Fruit fly (Drosophila melanogaster) whole organism, embryonic: ENCODE results near the gene CG13634.

Source experiments
- Atf3 ChIP-seq: fragments of 200-800 bp; sonication (Bioruptor generic); optimal IDR thresholded peaks from 3 replicates; lab custom pipeline; 2016; ENCODE audit warnings: missing biosample characterization, missing genetic modification characterization
- BEAF-32 ChIP-seq: fragments of 200-800 bp; sonication (Bioruptor generic); optimal IDR thresholded peaks from 3 replicates; lab custom pipeline; 2017; ENCODE audit warnings: missing biosample characterization, missing genetic modification characterization, mild to moderate bottlenecking, moderate library complexity, missing genetic modification reagents
- CG1233 ChIP-seq: fragments of 200-800 bp; sonication (Bioruptor generic); optimal IDR thresholded peaks from 4 replicates; lab custom pipeline; 2018; ENCODE audit warnings: missing biosample characterization, mild to moderate bottlenecking, missing genetic modification characterization
- CG13287 ChIP-seq: fragments of 200-800 bp; sonication (Bioruptor generic); IDR thresholded peaks from 2 replicates; pipeline ENCODE4 v1.3.6; 2022; ENCODE audit warnings: missing biosample characterization, missing genetic modification characterization; ENCODE audit not compliant: partially characterized antibody
- CG13296 ChIP-seq: fragments of 200-800 bp; sonication (Bioruptor generic); optimal IDR thresholded peaks from 3 replicates; lab custom pipeline; 2018; ENCODE audit warnings: missing biosample characterization, mild to moderate bottlenecking, missing genetic modification characterization
- CG13775 ChIP-seq: fragments of 200-800 bp; sonication (Bioruptor generic); optimal IDR thresholded peaks from 3 replicates; lab custom pipeline; 2017; ENCODE audit warnings: missing biosample characterization, mild to moderate bottlenecking, missing genetic modification characterization
- CG14710 ChIP-seq: fragments of 200-800 bp; sonication (Bioruptor generic); optimal IDR thresholded peaks from 3 replicates; lab custom pipeline; 2019; ENCODE audit warnings: missing biosample characterization, mild to moderate bottlenecking, missing genetic modification characterization, moderate library complexity
- CG14860 ChIP-seq: fragments of 200-800 bp; sonication (Bioruptor generic); IDR thresholded peaks from 3 replicates; pipeline ENCODE4 v1.3.6; 2022; ENCODE audit warnings: missing biosample characterization, missing genetic modification characterization; ENCODE audit not compliant: partially characterized antibody
- CG16813 ChIP-seq: fragments of 200-800 bp; sonication (Bioruptor generic); IDR thresholded peaks from 3 replicates; pipeline ENCODE4 v1.3.6; 2022; ENCODE audit warnings: missing biosample characterization, missing genetic modification characterization; ENCODE audit not compliant: partially characterized antibody
- CG17186 ChIP-seq: fragments of 200-800 bp; sonication (Bioruptor generic); optimal IDR thresholded peaks from 3 replicates; lab custom pipeline; 2017; ENCODE audit warnings: missing biosample characterization, missing genetic modification reagents, missing genetic modification characterization
- CG17829 ChIP-seq: fragments of 200-800 bp; optimal IDR thresholded peaks from 2 replicates; lab custom pipeline; 2019; ENCODE audit warnings: missing biosample characterization, mild to moderate bottlenecking, missing genetic modification characterization, moderate library complexity
- CG4282 ChIP-seq: fragments of 200-800 bp; sonication (Bioruptor generic); optimal IDR thresholded peaks from 2 replicates; lab custom pipeline; 2016; ENCODE audit warnings: missing biosample characterization, missing genetic modification characterization
- CG4617 ChIP-seq: fragments of 200-800 bp; sonication (Bioruptor generic); optimal IDR thresholded peaks from 3 replicates; lab custom pipeline; 2016; ENCODE audit warnings: missing biosample characterization, missing genetic modification characterization, borderline replicate concordance
- CG6791 ChIP-seq: fragments of 200-800 bp; sonication (Bioruptor generic); IDR thresholded peaks from 3 replicates; pipeline ENCODE4 v1.3.6; 2022; ENCODE audit warnings: missing biosample characterization, missing genetic modification characterization; ENCODE audit not compliant: partially characterized antibody
- CG7556 ChIP-seq: fragments of 200-800 bp; sonication (Bioruptor generic); optimal IDR thresholded peaks from 2 replicates; lab custom pipeline; 2017; ENCODE audit warnings: missing biosample characterization, mild to moderate bottlenecking, missing genetic modification characterization
- CG7963 ChIP-seq: fragments of 200-800 bp; sonication (Bioruptor generic); IDR thresholded peaks from 3 replicates; pipeline ENCODE4 v1.3.6; 2022; ENCODE audit warnings: missing biosample characterization, missing genetic modification characterization; ENCODE audit not compliant: partially characterized antibody
- CG8290 ChIP-seq, 3 experiments: fragments of 200-800 bp; sonication (Bioruptor generic); optimal IDR thresholded peaks; 2 replicates each; lab custom pipeline; 2016 to 2019; ENCODE audit warnings: missing biosample characterization in 3 of 3, missing genetic modification characterization in 3 of 3, mild to moderate bottlenecking in 2 of 3, moderate library complexity in 1 of 3
- CG8924 ChIP-seq: fragments of 200-800 bp; optimal IDR thresholded peaks from 3 replicates; lab custom pipeline; 2019; ENCODE audit warnings: missing biosample characterization, mild to moderate bottlenecking, missing genetic modification characterization, moderate library complexity
- CG9437 ChIP-seq: fragments of 200-800 bp; sonication (Bioruptor generic); optimal IDR thresholded peaks from 2 replicates; lab custom pipeline; 2018; ENCODE audit warnings: missing biosample characterization, mild to moderate bottlenecking, missing genetic modification characterization
- CG9932 ChIP-seq: fragments of 200-800 bp; sonication (Bioruptor generic); IDR thresholded peaks from 2 replicates; pipeline ENCODE4 v1.3.6; 2022; ENCODE audit warnings: missing biosample characterization, missing genetic modification characterization
- CHES-1-like ChIP-seq: fragments of 200-800 bp; sonication (Bioruptor generic); optimal IDR thresholded peaks from 2 replicates; lab custom pipeline; 2016; ENCODE audit warnings: missing biosample characterization, missing genetic modification characterization
- CTCF ChIP-seq: fragments of 200-800 bp; sonication (Bioruptor generic); optimal IDR thresholded peaks from 2 replicates; lab custom pipeline; 2017; ENCODE audit warnings: missing biosample characterization, mild to moderate bottlenecking, missing genetic modification characterization, moderate library complexity
- D19B ChIP-seq: fragments of 200-800 bp; sonication (Bioruptor generic); optimal IDR thresholded peaks from 2 replicates; lab custom pipeline; 2017; ENCODE audit warnings: missing biosample characterization, mild to moderate bottlenecking, missing genetic modification characterization
- Dll ChIP-seq: fragments of 200-800 bp; sonication (Bioruptor generic); IDR thresholded peaks from 4 replicates; pipeline ENCODE4 v1.3.6; 2022; ENCODE audit warnings: missing biosample characterization, missing genetic modification characterization; ENCODE audit not compliant: partially characterized antibody
- Doc3 ChIP-seq: fragments of 200-800 bp; sonication (Bioruptor generic); IDR thresholded peaks from 3 replicates; pipeline ENCODE4 v1.3.6; 2022; ENCODE audit warnings: missing biosample characterization, missing genetic modification characterization; ENCODE audit not compliant: partially characterized antibody
- E2f1 ChIP-seq: fragments of 200-800 bp; sonication (Bioruptor generic); IDR thresholded peaks from 2 replicates; pipeline ENCODE4 v1.3.6; 2022; ENCODE audit warnings: missing biosample characterization, missing genetic modification characterization
- E2f2 ChIP-seq: fragments of 200-800 bp; sonication (Bioruptor generic); IDR thresholded peaks from 2 replicates; pipeline ENCODE4 v1.3.6; 2022; ENCODE audit warnings: missing biosample characterization, missing genetic modification characterization
- Fer1 ChIP-seq: fragments of 200-800 bp; sonication (Bioruptor generic); optimal IDR thresholded peaks from 2 replicates; lab custom pipeline; 2017; ENCODE audit warnings: missing biosample characterization, mild to moderate bottlenecking, missing genetic modification characterization
- HLH4C ChIP-seq: fragments of 200-800 bp; sonication (Bioruptor generic); IDR thresholded peaks from 3 replicates; pipeline ENCODE4 v1.3.6; 2022; ENCODE audit warnings: missing biosample characterization, missing genetic modification characterization; ENCODE audit not compliant: partially characterized antibody
- HmgZ ChIP-seq: fragments of 200-800 bp; sonication (Bioruptor generic); optimal IDR thresholded peaks from 2 replicates; lab custom pipeline; 2018; ENCODE audit warnings: missing biosample characterization, mild to moderate bottlenecking, missing genetic modification characterization
- Jarid2 ChIP-seq: fragments of 200-800 bp; sonication (Bioruptor generic); optimal IDR thresholded peaks from 3 replicates; lab custom pipeline; 2017; ENCODE audit warnings: mild to moderate bottlenecking, missing biosample characterization, missing genetic modification reagents, missing genetic modification characterization
- Kr ChIP-seq: fragments of 200-800 bp; sonication (Bioruptor generic); optimal IDR thresholded peaks from 2 replicates; lab custom pipeline; 2017; ENCODE audit warnings: missing biosample characterization, mild to moderate bottlenecking, missing genetic modification characterization
- MBD-R2 ChIP-seq: fragments of 200-800 bp; sonication (Bioruptor generic); IDR thresholded peaks from 2 replicates; pipeline ENCODE4 v1.3.6; 2022; ENCODE audit warnings: missing biosample characterization, missing genetic modification characterization
- Oli ChIP-seq: fragments of 200-800 bp; sonication (Bioruptor generic); optimal IDR thresholded peaks from 2 replicates; lab custom pipeline; 2018; ENCODE audit warnings: missing biosample characterization, mild to moderate bottlenecking, missing genetic modification characterization, moderate library complexity
- Sin3A ChIP-seq: fragments of >200 bp; optimal IDR thresholded peaks from 2 replicates; lab custom pipeline; 2018
- YL-1 ChIP-seq: fragments of 200-800 bp; sonication (Bioruptor generic); optimal IDR thresholded peaks from 3 replicates; lab custom pipeline; 2017; ENCODE audit warnings: missing biosample characterization, mild to moderate bottlenecking, missing genetic modification characterization
- amos ChIP-seq: fragments of 200-800 bp; sonication (Bioruptor generic); IDR thresholded peaks from 2 replicates; pipeline ENCODE4 v1.3.6; 2022; ENCODE audit warnings: missing biosample characterization, missing genetic modification characterization; ENCODE audit not compliant: partially characterized antibody
- chinmo ChIP-seq: fragments of 200-800 bp; sonication (Bioruptor generic); IDR thresholded peaks from 4 replicates; pipeline ENCODE4 v1.3.6; 2022; ENCODE audit warnings: missing biosample characterization, missing genetic modification characterization; ENCODE audit not compliant: partially characterized antibody
- gfzf ChIP-seq: fragments of 200-800 bp; sonication (Bioruptor generic); optimal IDR thresholded peaks from 2 replicates; lab custom pipeline; 2016; ENCODE audit warnings: missing biosample characterization, mild to moderate bottlenecking, missing genetic modification characterization, moderate library complexity
- hb ChIP-seq: fragments of 200-800 bp; sonication (Bioruptor generic); IDR thresholded peaks from 3 replicates; pipeline ENCODE4 v1.3.6; 2022; ENCODE audit warnings: missing biosample characterization, missing genetic modification characterization; ENCODE audit not compliant: partially characterized antibody
- hbn ChIP-seq: fragments of 200-800 bp; sonication (Bioruptor generic); IDR thresholded peaks from 2 replicates; pipeline ENCODE4 v1.3.6; 2022; ENCODE audit warnings: missing biosample characterization, missing genetic modification characterization; ENCODE audit not compliant: partially characterized antibody
- kah ChIP-seq: fragments of 200-800 bp; sonication (Bioruptor generic); optimal IDR thresholded peaks from 2 replicates; lab custom pipeline; 2018; ENCODE audit warnings: missing biosample characterization, mild to moderate bottlenecking, missing genetic modification characterization
- mld ChIP-seq: fragments of 200-800 bp; sonication (Bioruptor generic); IDR thresholded peaks from 3 replicates; pipeline ENCODE4 v1.3.6; 2022; ENCODE audit warnings: missing biosample characterization, missing genetic modification characterization; ENCODE audit not compliant: partially characterized antibody
- row ChIP-seq: fragments of 200-800 bp; sonication (Bioruptor generic); IDR thresholded peaks from 3 replicates; pipeline ENCODE4 v1.3.6; 2022; ENCODE audit warnings: missing biosample characterization, missing genetic modification characterization
- scrt ChIP-seq: fragments of 200-800 bp; sonication (Bioruptor generic); optimal IDR thresholded peaks from 2 replicates; lab custom pipeline; 2018; ENCODE audit warnings: missing biosample characterization, mild to moderate bottlenecking, missing genetic modification characterization, moderate library complexity
- slbo ChIP-seq: fragments of 200-800 bp; sonication (Bioruptor generic); IDR thresholded peaks from 2 replicates; pipeline ENCODE4 v1.3.6; 2022; ENCODE audit warnings: missing biosample characterization, missing genetic modification characterization
- sna ChIP-seq: fragments of 200-800 bp; sonication (Bioruptor generic); IDR thresholded peaks from 2 replicates; pipeline ENCODE4 v1.3.6; 2022; ENCODE audit warnings: missing biosample characterization, missing genetic modification characterization; ENCODE audit not compliant: partially characterized antibody
- vvl ChIP-seq: fragments of 200-800 bp; sonication (Bioruptor generic); IDR thresholded peaks from 2 replicates; pipeline ENCODE4 v1.3.6; 2022; ENCODE audit warnings: missing biosample characterization, missing genetic modification characterization
- zfh1 ChIP-seq: fragments of 200-800 bp; sonication (Bioruptor generic); IDR thresholded peaks from 3 replicates; pipeline ENCODE4 v1.3.6; 2022; ENCODE audit warnings: missing biosample characterization, missing genetic modification characterization

Gene CG13634

DNA sequence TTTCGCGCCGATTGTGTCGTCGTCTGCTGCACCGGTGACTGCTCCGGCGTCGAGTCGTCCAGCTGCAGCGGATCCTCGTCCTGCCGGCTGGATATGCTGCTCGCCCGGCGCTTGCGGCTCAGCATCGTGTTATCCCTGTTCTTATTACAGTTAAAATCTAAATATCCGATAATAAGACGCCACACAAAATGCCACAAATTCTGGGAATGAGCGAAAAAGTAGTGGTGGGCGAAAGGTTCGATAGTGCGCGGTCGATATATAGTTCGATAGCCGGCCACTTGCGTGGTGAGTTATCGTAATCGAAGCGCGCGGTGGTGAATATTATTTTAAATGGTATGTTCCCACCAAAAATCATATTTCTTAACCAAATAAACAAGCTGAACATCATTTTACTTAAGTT lies 15.1 kb upstream of the CG13634 start, which contains the start of gene polybromo (continued):
- TF ChIP-seq CG14860 (GFP tag; lab: Robert Waterston, UW) (peak; percentile 76), CG1233 (GFP tag; lab: Kevin White, UChicago) (no peak), YL-1 (peak; percentile 67), CHES-1-like (GFP tag; lab: Kevin White, UChicago) (peak; percentile 1), E2f1 (GFP tag; lab: Robert Waterston, UW) (peak; percentile 64), chinmo (GFP tag; lab: Robert Waterston, UW) (peak; percentile 93), hb (GFP tag; lab: Robert Waterston, UW) (peak; percentile 77; the same call in 1 of the 3 replicates), MBD-R2 (peak; percentile 88), CG16813 (GFP tag; lab: Robert Waterston, UW) (peak; percentile 73), CG9932 (peak; percentile 36; the same call in 1 of the 2 replicates), hbn (GFP tag; lab: Robert Waterston, UW) (peak; percentile 81), D19B (GFP tag; lab: Kevin White, UChicago) (no peak), CG4282 (GFP tag; lab: Kevin White, UChicago) (no peak), CG7556 (GFP tag; lab: Kevin White, UChicago) (no peak), kah (GFP tag; lab: Kevin White, UChicago) (no peak), Oli (tag; lab: Kevin White, UChicago) (no peak), CG17186 (GFP tag; lab: Kevin White, UChicago) (peak; percentile 94), Dll (GFP tag; lab: Robert Waterston, UW) (peak; percentile 91), Fer1 (GFP tag; lab: Kevin White, UChicago) (peak; percentile 13), sna (GFP tag; lab: Robert Waterston, UW) (peak; percentile 85), CG7963 (GFP tag; lab: Robert Waterston, UW) (peak; percentile 75), CTCF (GFP tag; lab: Kevin White, UChicago) (peak; percentile 21), HmgZ (tag; lab: Kevin White, UChicago) (peak; percentile 0), CG6791 (peak; percentile 93), CG13287 (GFP tag; lab: Robert Waterston, UW) (peak; percentile 93), vvl (GFP tag; lab: Robert Waterston, UW) (peak; percentile 33), slbo (GFP tag; lab: Robert Waterston, UW) (peak; percentile 30; the same call in 1 of the 2 replicates), HLH4C (peak; percentile 83), CG13296 (GFP tag; lab: Kevin White, UChicago) (no peak), CG9437 (GFP tag; lab: Kevin White, UChicago) (no peak), Doc3 (peak; percentile 87), CG4617 (GFP tag; lab: Kevin White, UChicago) (peak; percentile 61), BEAF-32 (peak; percentile 76), CG13775 (no peak), amos (peak; percentile 89), gfzf (GFP tag; lab: Kevin White, UChicago) (peak; percentile 27), Atf3 (GFP tag; lab: Kevin White, UChicago) (no peak), E2f2 (GFP tag; lab: Robert Waterston, UW) (peak; percentile 95), CG17829 (tag; lab: Kevin White, UChicago) (peak; percentile 37), row (GFP tag; lab: Robert Waterston, UW) (peak; percentile 42; the same call in 2 of the 3 replicates), zfh1 (GFP tag; lab: Robert Waterston, UW) (no peak), CG14710 (tag; lab: Kevin White, UChicago) (peak; percentile 33), Kr (GFP tag; lab: Kevin White, UChicago) (no peak), CG8290 (GFP tag; optimal IDR thresholded peaks at IDR 0.05; lab: Kevin White, UChicago) (no peak), CG8290 (tag; optimal IDR thresholded peaks at IDR 0.05; lab: Kevin White, UChicago) (no peak), scrt (GFP tag; lab: Kevin White, UChicago) (no peak), CG8924 (no peak), mld (peak; percentile 74; the same call in 1 of the 3 replicates), Sin3A (lab: Kevin White, UChicago) (peak; percentile 59), Jarid2 (GFP tag; lab: Kevin White, UChicago) (no peak)
